Worm (Caenorhabditis elegans): ENCODE results near the gene dmd-3.

The dmd-3 gene

ce11 chrV:19624749-19625148 lies 30.3 kb downstream of the dmd-3 start, which contains the start of gene dyf-19:
Gene dyf-19, plus strand, starts transcription at chrV:19625049.
- TF ChIP-seq fkh-6 (tag; optimal IDR thresholded peaks at IDR 0.05) = no peak
- TF ChIP-seq C08G9.2 (tag; optimal IDR thresholded peaks at IDR 0.05) = no peak
- TF ChIP-seq dmd-4 (tag; optimal IDR thresholded peaks at IDR 0.05; ENCODE audit: borderline replicate concordance) = no peak
- no peak for TF ChIP-seq ceh-6 (GFP tag; optimal IDR thresholded peaks at IDR 0.05)
- no peak for TF ChIP-seq gmeb-2 (tag; optimal IDR thresholded peaks at IDR 0.05)
- no peak for TF ChIP-seq unc-55 (GFP tag; optimal IDR thresholded peaks at IDR 0.05)
- TF ChIP-seq tbx-2 (tag; optimal IDR thresholded peaks at IDR 0.05) = no peak
- no peak for TF ChIP-seq pat-9 (tag; optimal IDR thresholded peaks at IDR 0.05)
- no peak for TF ChIP-seq nhr-11 (tag; optimal IDR thresholded peaks at IDR 0.05)
- TF ChIP-seq ceh-9 (tag; optimal IDR thresholded peaks at IDR 0.05) = no peak

ce11 chrV:19623523-19624312 lies 31.3 kb downstream of the dmd-3 start:
- TF ChIP-seq zip-5 (tag; optimal IDR thresholded peaks at IDR 0.05) (no peak), elt-2 (tag; optimal IDR thresholded peaks at IDR 0.05) (peak; percentile 81)

ce11 chrV:19622440-19622914 lies 32.6 kb downstream of the dmd-3 start, which contains the start of gene Y43F8C.3:
Gene Y43F8C.3, minus strand, starts transcription at chrV:19622626.
- no peak for TF ChIP-seq nhr-232 (tag; optimal IDR thresholded peaks at IDR 0.05)
- no peak for TF ChIP-seq ets-4 (tag; optimal IDR thresholded peaks at IDR 0.05)
- peak; percentile 72 for TF ChIP-seq ceh-19 (GFP tag; optimal IDR thresholded peaks at IDR 0.05)
- no peak for TF ChIP-seq hlh-6 (tag; optimal IDR thresholded peaks at IDR 0.05)
- no peak for TF ChIP-seq rnt-1 (tag; optimal IDR thresholded peaks at IDR 0.05)
- peak; percentile 3 for TF ChIP-seq ceh-34 (tag; optimal IDR thresholded peaks at IDR 0.05)
- no peak for TF ChIP-seq pax-1 (tag; optimal IDR thresholded peaks at IDR 0.05)
- no peak for TF ChIP-seq tbx-7 (tag; optimal IDR thresholded peaks at IDR 0.05)
- TF ChIP-seq elt-4 (tag; optimal IDR thresholded peaks at IDR 0.05) = no peak
- TF ChIP-seq sox-4 (tag; optimal IDR thresholded peaks at IDR 0.05) = no peak
- TF ChIP-seq nfya-1 (tag; optimal IDR thresholded peaks at IDR 0.05) = peak; percentile 82
- TF ChIP-seq lin-11 (tag; optimal IDR thresholded peaks at IDR 0.05) = no peak
- no peak for TF ChIP-seq eyg-1 (tag; optimal IDR thresholded peaks at IDR 0.05)
- TF ChIP-seq ref-2 (tag; optimal IDR thresholded peaks at IDR 0.05) = no peak
- TF ChIP-seq madf-2 (tag; optimal IDR thresholded peaks at IDR 0.05) = no peak
- TF ChIP-seq hlh-13 (GFP tag; optimal IDR thresholded peaks at IDR 0.05) = peak; percentile 21
- TF ChIP-seq che-1 (tag; optimal IDR thresholded peaks at IDR 0.05) = peak; percentile 49
- no peak for TF ChIP-seq nhr-11 (tag; optimal IDR thresholded peaks at IDR 0.05)
- no peak for TF ChIP-seq npax-4 (tag; optimal IDR thresholded peaks at IDR 0.05)
- TF ChIP-seq ceh-6 (GFP tag; optimal IDR thresholded peaks at IDR 0.05) = peak; percentile 50
- peak; percentile 10 for TF ChIP-seq tbx-2 (tag; optimal IDR thresholded peaks at IDR 0.05)
- no peak for TF ChIP-seq C08G9.2 (tag; optimal IDR thresholded peaks at IDR 0.05)
- TF ChIP-seq K02D7.2 (tag; optimal IDR thresholded peaks at IDR 0.05) = no peak
- TF ChIP-seq elt-2 (tag; optimal IDR thresholded peaks at IDR 0.05) = peak; percentile 41
- no peak for TF ChIP-seq ceh-14 (tag; optimal IDR thresholded peaks at IDR 0.05)
- TF ChIP-seq T23F11.4 (GFP tag; optimal IDR thresholded peaks at IDR 0.05) = peak; percentile 17
- TF ChIP-seq pha-4 (tag; optimal IDR thresholded peaks at IDR 0.05) = no peak
- TF ChIP-seq ceh-18 (tag; optimal IDR thresholded peaks at IDR 0.05) = peak; percentile 51
- TF ChIP-seq hlh-30 (tag; optimal IDR thresholded peaks at IDR 0.05; ENCODE audit: insufficient read depth) = peak; percentile 46
- TF ChIP-seq zip-5 (tag; optimal IDR thresholded peaks at IDR 0.05) = no peak
- TF ChIP-seq syd-9 (tag; optimal IDR thresholded peaks at IDR 0.05) = peak; percentile 12
- no peak for TF ChIP-seq ceh-9 (tag; optimal IDR thresholded peaks at IDR 0.05)
- no peak for TF ChIP-seq odd-2 (tag; optimal IDR thresholded peaks at IDR 0.05)
- TF ChIP-seq fax-1 (tag; optimal IDR thresholded peaks at IDR 0.05) = no peak
- no peak for TF ChIP-seq ahr-1 (tag; optimal IDR thresholded peaks at IDR 0.05)
- TF ChIP-seq dmd-4 (tag; optimal IDR thresholded peaks at IDR 0.05; ENCODE audit: borderline replicate concordance) = no peak
- no peak for TF ChIP-seq unc-3 (GFP tag; conservative IDR thresholded peaks at IDR 0.05)
- TF ChIP-seq unc-3 (tag; optimal IDR thresholded peaks at IDR 0.05) = peak; percentile 5
- no peak for TF ChIP-seq pqm-1 (tag; optimal IDR thresholded peaks at IDR 0.05)
- no peak for TF ChIP-seq fkh-6 (tag; optimal IDR thresholded peaks at IDR 0.05)
- no peak for TF ChIP-seq ceh-2 (tag; optimal IDR thresholded peaks at IDR 0.05)
- peak; percentile 44 for TF ChIP-seq dve-1 (tag; optimal IDR thresholded peaks at IDR 0.05)
- TF ChIP-seq lim-6 (tag; optimal IDR thresholded peaks at IDR 0.05) = no peak

All from whole organism, late embryonic.